Fruit fly (Drosophila melanogaster) whole organism, adult: Measurements from ENCODE around the gene to.
A peak's percentile ranks its signal among the peaks of the same experiment; 100 is the strongest.

Source experiments
- CG11617 ChIP-seq: fragments of 200-800 bp; sonication (Bioruptor generic); optimal IDR thresholded peaks from 2 replicates; lab custom pipeline; 2017; ENCODE audit warnings: mild to moderate bottlenecking, missing biosample characterization, missing genetic modification reagents, missing genetic modification characterization
- CG12768 ChIP-seq: fragments of 200-800 bp; sonication (Bioruptor generic); optimal IDR thresholded peaks from 2 replicates; lab custom pipeline; 2017; ENCODE audit warnings: missing biosample characterization, missing genetic modification characterization, mild to moderate bottlenecking, moderate library complexity, missing genetic modification reagents
- CG14711 ChIP-seq: fragments of 200-800 bp; sonication (Bioruptor generic); optimal IDR thresholded peaks from 2 replicates; lab custom pipeline; 2018; ENCODE audit warnings: missing biosample characterization, mild to moderate bottlenecking, missing genetic modification characterization, moderate library complexity
- CG1620 ChIP-seq: fragments of 200-800 bp; sonication (Bioruptor generic); optimal IDR thresholded peaks from 2 replicates; lab custom pipeline; 2016; ENCODE audit warnings: missing biosample characterization, missing genetic modification characterization
- CG33017 ChIP-seq: fragments of 200-800 bp; sonication (Bioruptor generic); optimal IDR thresholded peaks from 2 replicates; lab custom pipeline; 2018; ENCODE audit warnings: missing biosample characterization, mild to moderate bottlenecking, missing genetic modification characterization, moderate library complexity
- CG5204 ChIP-seq: fragments of 200-800 bp; sonication (Bioruptor generic); optimal IDR thresholded peaks from 2 replicates; lab custom pipeline; 2016; ENCODE audit warnings: missing biosample characterization, missing genetic modification characterization
- CG7045 ChIP-seq: fragments of 200-800 bp; sonication (Bioruptor generic); optimal IDR thresholded peaks from 2 replicates; lab custom pipeline; 2017; ENCODE audit warnings: missing biosample characterization, mild to moderate bottlenecking, missing genetic modification characterization
- CG7101 ChIP-seq: fragments of 200-800 bp; sonication (Bioruptor generic); optimal IDR thresholded peaks from 2 replicates; lab custom pipeline; 2018; ENCODE audit warnings: missing biosample characterization, mild to moderate bottlenecking, missing genetic modification characterization, moderate library complexity
- Clk ChIP-seq: fragments of 200-800 bp; sonication (Bioruptor generic); optimal IDR thresholded peaks from 2 replicates; lab custom pipeline; 2017; ENCODE audit warnings: missing biosample characterization, missing genetic modification characterization
- Crg-1 ChIP-seq: fragments of 200-800 bp; sonication (Bioruptor generic); optimal IDR thresholded peaks from 2 replicates; lab custom pipeline; 2016; ENCODE audit warnings: missing biosample characterization, missing genetic modification characterization
- Hr96 ChIP-seq: fragments of 200-800 bp; sonication (Bioruptor generic); optimal IDR thresholded peaks from 2 replicates; lab custom pipeline; 2016; ENCODE audit warnings: missing biosample characterization, missing genetic modification characterization
- Mnt ChIP-seq: fragments of 200-800 bp; sonication (Bioruptor generic); optimal IDR thresholded peaks from 2 replicates; lab custom pipeline; 2016; ENCODE audit warnings: missing biosample characterization, mild to moderate bottlenecking, missing genetic modification characterization
- bab1 ChIP-seq: fragments of 200-800 bp; sonication (Bioruptor generic); optimal IDR thresholded peaks from 3 replicates; lab custom pipeline; 2019; ENCODE audit warnings: missing biosample characterization, mild to moderate bottlenecking, missing genetic modification characterization, moderate library complexity
- cic ChIP-seq: fragments of 200-800 bp; sonication (Bioruptor generic); optimal IDR thresholded peaks from 2 replicates; lab custom pipeline; 2017; ENCODE audit warnings: missing biosample characterization, mild to moderate bottlenecking, missing genetic modification characterization, moderate library complexity
- cnc ChIP-seq, 2 experiments: fragments of >200 bp; optimal IDR thresholded peaks; 2 replicates each; lab custom pipeline; 2017
- kay ChIP-seq: fragments of 200-800 bp; sonication (Bioruptor generic); peaks from one replicate; lab custom pipeline; 2016; ENCODE audit warnings: missing biosample characterization, missing genetic modification characterization, borderline replicate concordance
- ovo ChIP-seq: fragments of 200-800 bp; sonication (Bioruptor generic); optimal IDR thresholded peaks from 2 replicates; lab custom pipeline; 2016; ENCODE audit warnings: missing biosample characterization, missing genetic modification characterization
- pad ChIP-seq: fragments of 200-800 bp; sonication (Bioruptor generic); optimal IDR thresholded peaks from 3 replicates; lab custom pipeline; 2017; ENCODE audit warnings: missing biosample characterization, missing genetic modification characterization, mild to moderate bottlenecking, moderate library complexity, missing genetic modification reagents
- tj ChIP-seq: fragments of 200-800 bp; sonication (Bioruptor generic); optimal IDR thresholded peaks from 3 replicates; lab custom pipeline; 2017; ENCODE audit warnings: missing biosample characterization, mild to moderate bottlenecking, missing genetic modification characterization, moderate library complexity
- toe ChIP-seq: fragments of 200-800 bp; sonication (Bioruptor generic); optimal IDR thresholded peaks from 2 replicates; lab custom pipeline; 2016; ENCODE audit warnings: missing biosample characterization, missing genetic modification characterization

to gene

dm6 chr3R:25208767-25209075 lies 31.3 kb upstream of the to start:
- no peak for TF ChIP-seq CG33017 (tag; lab: Kevin White, UChicago)
- TF ChIP-seq ovo, result peak; percentile 12
- no peak for TF ChIP-seq CG12768 (GFP tag; lab: Kevin White, UChicago)
- TF ChIP-seq Clk (GFP tag; lab: Kevin White, UChicago), result no peak
- no peak for TF ChIP-seq pad (GFP tag; lab: Kevin White, UChicago)
- no peak for TF ChIP-seq cnc (optimal IDR thresholded peaks at IDR 0.05; lab: Kevin White, UChicago)

- peak; percentile 91 for TF ChIP-seq kay (GFP tag; lab: Kevin White, UChicago)
- no peak for TF ChIP-seq CG12768 (GFP tag; lab: Kevin White, UChicago)
- TF ChIP-seq Crg-1 (GFP tag; lab: Kevin White, UChicago), result no peak
- no peak for TF ChIP-seq CG11617 (GFP tag; lab: Kevin White, UChicago)
- no peak for TF ChIP-seq bab1 (GFP tag; lab: Kevin White, UChicago)
- TF ChIP-seq cic (GFP tag; lab: Kevin White, UChicago), result peak; percentile 40
- TF ChIP-seq CG5204 (GFP tag; lab: Kevin White, UChicago), result no peak
- no peak for TF ChIP-seq toe (GFP tag; lab: Kevin White, UChicago)
- TF ChIP-seq ovo, result no peak
- TF ChIP-seq CG7045 (GFP tag; lab: Kevin White, UChicago), result no peak
- no peak for TF ChIP-seq CG33017 (tag; lab: Kevin White, UChicago)
- TF ChIP-seq CG1620 (GFP tag; lab: Kevin White, UChicago), result no peak
Observed at dm6 chr3R:25209207-25209606, 30.8 kb upstream of the to start.

DNA sequence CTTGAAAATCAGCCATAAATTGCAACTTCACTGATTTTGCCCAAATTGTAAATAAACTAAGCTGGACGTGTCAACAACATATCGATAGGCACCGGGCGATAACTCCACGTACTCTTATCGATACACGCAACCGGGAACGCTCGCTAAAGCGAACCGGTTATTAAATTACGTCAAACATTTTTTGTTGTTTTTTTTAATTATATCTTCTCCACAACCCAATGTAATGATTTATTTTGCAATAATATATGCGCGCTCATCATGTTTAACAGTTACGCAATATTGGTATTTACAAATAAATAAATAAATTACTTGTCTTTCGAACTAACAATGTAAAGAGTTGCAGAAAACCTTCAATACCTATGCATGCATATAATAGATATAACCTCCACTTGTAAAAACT lies 24.9 kb upstream of the to start, which contains the start of gene Saysd1:
Saysd1 (minus strand) TSS at position 66 of the 400 bp plus-strand sequence.
- TF ChIP-seq pad (GFP tag; lab: Kevin White, UChicago) (no peak), cnc (optimal IDR thresholded peaks at IDR 0.05; lab: Kevin White, UChicago) (no peak), CG5204 (GFP tag; lab: Kevin White, UChicago) (no peak), tj (GFP tag; lab: Kevin White, UChicago) (no peak), CG7045 (GFP tag; lab: Kevin White, UChicago) (peak; percentile 21), CG12768 (GFP tag; lab: Kevin White, UChicago) (no peak), Mnt (GFP tag; lab: Kevin White, UChicago) (no peak), Clk (GFP tag; lab: Kevin White, UChicago) (no peak), cic (GFP tag; lab: Kevin White, UChicago) (no peak), toe (GFP tag; lab: Kevin White, UChicago) (peak; percentile 51), Hr96 (GFP tag; lab: Kevin White, UChicago) (peak; percentile 12), Crg-1 (GFP tag; lab: Kevin White, UChicago) (no peak), bab1 (GFP tag; lab: Kevin White, UChicago) (no peak), CG1620 (GFP tag; lab: Kevin White, UChicago) (no peak), kay (GFP tag; lab: Kevin White, UChicago) (peak; percentile 71), CG7101 (no peak), CG11617 (GFP tag; lab: Kevin White, UChicago) (no peak), CG33017 (tag; lab: Kevin White, UChicago) (no peak), ovo (no peak), CG14711 (tag; lab: Kevin White, UChicago) (peak; percentile 3)

DNA sequence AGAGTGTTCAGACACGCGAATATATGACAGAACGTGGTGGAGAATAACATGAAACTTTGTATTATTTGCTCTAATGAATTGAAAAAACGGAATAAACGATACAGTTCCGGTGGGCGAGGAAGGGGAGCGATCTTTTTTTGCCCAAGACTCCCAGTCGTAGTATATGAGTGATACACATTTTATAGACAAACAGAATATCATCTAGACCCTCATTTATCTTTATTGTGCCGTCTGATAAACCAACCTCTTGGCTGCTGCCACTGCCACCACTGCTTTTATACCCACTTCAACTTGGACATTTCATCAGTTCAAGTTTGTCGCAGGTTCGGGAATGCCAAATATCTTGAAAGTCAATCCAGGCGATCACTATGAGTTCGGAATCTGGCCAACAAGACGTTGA lies 24.0 kb upstream of the to start, which contains the start of gene CG31106:
CG31106 (plus strand) TSS at position 301 of the 400 bp plus-strand sequence.
- no peak for TF ChIP-seq CG33017 (tag; lab: Kevin White, UChicago)
- TF ChIP-seq ovo, result no peak
- TF ChIP-seq CG11617 (GFP tag; lab: Kevin White, UChicago), result no peak
- TF ChIP-seq CG12768 (GFP tag; lab: Kevin White, UChicago), result no peak
- no peak for TF ChIP-seq toe (GFP tag; lab: Kevin White, UChicago)
- no peak for TF ChIP-seq CG14711 (tag; lab: Kevin White, UChicago)
- TF ChIP-seq Crg-1 (GFP tag; lab: Kevin White, UChicago), result no peak

dm6 chr3R:25219018-25219417 lies 21.0 kb upstream of the to start, which contains the start of gene CG31103:
Gene CG31103 (plus strand): TSS chr3R:25219318.
- TF ChIP-seq cic (GFP tag; lab: Kevin White, UChicago) (peak; percentile 6), tj (GFP tag; lab: Kevin White, UChicago) (no peak), CG7045 (GFP tag; lab: Kevin White, UChicago) (no peak), pad (GFP tag; lab: Kevin White, UChicago) (no peak), Clk (GFP tag; lab: Kevin White, UChicago) (no peak), ovo (no peak), toe (GFP tag; lab: Kevin White, UChicago) (no peak), bab1 (GFP tag; lab: Kevin White, UChicago) (no peak)

- TF ChIP-seq CG5204 (GFP tag; lab: Kevin White, UChicago), result peak; percentile 42
- no peak for TF ChIP-seq CG33017 (tag; lab: Kevin White, UChicago)
- peak; percentile 11 for TF ChIP-seq CG14711 (tag; lab: Kevin White, UChicago)
- peak; percentile 3 for TF ChIP-seq toe (GFP tag; lab: Kevin White, UChicago)
- peak; percentile 74 for TF ChIP-seq kay (GFP tag; lab: Kevin White, UChicago)
Observed at dm6 chr3R:25221203-25221807, 18.7 kb upstream of the to start, which contains the start of gene Alg9. Gene Alg9 (plus strand): TSS chr3R:25221589.
